Fruit fly (Drosophila melanogaster) whole organism, prepupa: ENCODE measurements around the gene CG33514.
A peak's percentile ranks its signal among the peaks of the same experiment; 100 is the strongest.

ENCODE experiments used
- Blimp-1 ChIP-seq: fragments of 200-800 bp; sonication (Bioruptor generic); optimal IDR thresholded peaks from 3 replicates; lab custom pipeline; 2017; ENCODE audit warnings: missing biosample characterization, missing genetic modification characterization, mild to moderate bottlenecking, moderate library complexity, missing genetic modification reagents
- CG10669 ChIP-seq: fragments of 200-800 bp; sonication (Bioruptor generic); optimal IDR thresholded peaks from 3 replicates; lab custom pipeline; 2018; ENCODE audit warnings: missing biosample characterization, mild to moderate bottlenecking, missing genetic modification characterization, moderate library complexity
- CG15336 ChIP-seq: fragments of 200-800 bp; sonication (Bioruptor generic); IDR thresholded peaks from 2 replicates; pipeline ENCODE4 v1.3.6; 2022; ENCODE audit warnings: missing biosample characterization, missing genetic modification characterization
- CG3032 ChIP-seq: fragments of 200-800 bp; optimal IDR thresholded peaks from 2 replicates; lab custom pipeline; 2019; ENCODE audit warnings: missing biosample characterization, mild to moderate bottlenecking, missing genetic modification characterization, moderate library complexity
- CG32006 ChIP-seq: fragments of 200-800 bp; sonication (Bioruptor generic); optimal IDR thresholded peaks from 3 replicates; lab custom pipeline; 2017; ENCODE audit warnings: missing biosample characterization, mild to moderate bottlenecking, missing genetic modification characterization
- CG3919 ChIP-seq: fragments of 200-800 bp; sonication (Bioruptor generic); optimal IDR thresholded peaks from 3 replicates; lab custom pipeline; 2016; ENCODE audit warnings: missing biosample characterization, missing genetic modification characterization
- CG6163 ChIP-seq: fragments of 200-800 bp; sonication (Bioruptor generic); IDR thresholded peaks from 3 replicates; pipeline ENCODE4 v1.3.6; 2022; ENCODE audit warnings: missing biosample characterization, missing genetic modification characterization
- CG6276 ChIP-seq: fragments of 200-800 bp; sonication (Bioruptor generic); optimal IDR thresholded peaks from 2 replicates; lab custom pipeline; 2017; ENCODE audit warnings: missing biosample characterization, mild to moderate bottlenecking, missing genetic modification characterization
- CG6792 ChIP-seq: fragments of 200-800 bp; sonication (Bioruptor generic); optimal IDR thresholded peaks from 3 replicates; lab custom pipeline; 2016; ENCODE audit warnings: missing biosample characterization, missing genetic modification characterization
- CG7368 ChIP-seq: fragments of 200-800 bp; sonication (Bioruptor generic); optimal IDR thresholded peaks from 3 replicates; lab custom pipeline; 2016; ENCODE audit warnings: missing biosample characterization, missing genetic modification characterization
- CG8632 ChIP-seq: fragments of 200-800 bp; sonication (Bioruptor generic); optimal IDR thresholded peaks from 3 replicates; lab custom pipeline; 2016; ENCODE audit warnings: missing biosample characterization, missing genetic modification characterization
- CG9139 ChIP-seq: fragments of 200-800 bp; sonication (Bioruptor generic); optimal IDR thresholded peaks from 3 replicates; lab custom pipeline; 2017; ENCODE audit warnings: missing biosample characterization, mild to moderate bottlenecking, missing genetic modification characterization
- Eip75B ChIP-seq: fragments of 200-800 bp; sonication (Bioruptor generic); optimal IDR thresholded peaks from 3 replicates; lab custom pipeline; 2016; ENCODE audit warnings: missing biosample characterization, missing genetic modification characterization
- Eip78C ChIP-seq: fragments of 200-800 bp; sonication (Bioruptor generic); peaks from one replicate; lab custom pipeline; 2016; ENCODE audit warnings: missing biosample characterization, missing genetic modification characterization
- Ets21C ChIP-seq: fragments of 200-800 bp; sonication (Bioruptor generic); optimal IDR thresholded peaks from 3 replicates; lab custom pipeline; 2016; ENCODE audit warnings: missing biosample characterization, missing genetic modification characterization
- Gug ChIP-seq: fragments of 200-800 bp; sonication (Bioruptor generic); IDR thresholded peaks from 2 replicates; pipeline ENCODE4 v1.3.6; 2022; ENCODE audit warnings: missing biosample characterization, missing genetic modification characterization
- Hr38 ChIP-seq: sonication (Bioruptor generic); optimal IDR thresholded peaks from 2 replicates; lab custom pipeline; 2016; ENCODE audit warnings: missing biosample characterization, missing genetic modification characterization
- Hr39 ChIP-seq: fragments of 200-800 bp; sonication (Bioruptor generic); optimal IDR thresholded peaks from 2 replicates; lab custom pipeline; 2016; ENCODE audit warnings: missing biosample characterization, missing genetic modification characterization
- Hr4 ChIP-seq: fragments of 200-800 bp; sonication (Bioruptor generic); optimal IDR thresholded peaks from 3 replicates; lab custom pipeline; 2016; ENCODE audit warnings: missing biosample characterization, missing genetic modification characterization
- OdsH ChIP-seq: fragments of 200-800 bp; sonication (Bioruptor generic); optimal IDR thresholded peaks from 3 replicates; lab custom pipeline; 2016; ENCODE audit warnings: missing biosample characterization, missing genetic modification characterization
- Smox ChIP-seq: fragments of 200-800 bp; sonication (Bioruptor generic); optimal IDR thresholded peaks from 3 replicates; lab custom pipeline; 2016; ENCODE audit warnings: missing biosample characterization, missing genetic modification characterization
- Sox102F ChIP-seq: fragments of 200-800 bp; sonication (Bioruptor generic); optimal IDR thresholded peaks from 2 replicates; lab custom pipeline; 2016; ENCODE audit warnings: missing biosample characterization, mild to moderate bottlenecking, missing genetic modification characterization
- Sox14 ChIP-seq: fragments of 200-800 bp; sonication (Bioruptor generic); optimal IDR thresholded peaks from 3 replicates; lab custom pipeline; 2016; ENCODE audit warnings: missing biosample characterization, missing genetic modification characterization
- achi ChIP-seq: fragments of 200-800 bp; sonication (Bioruptor generic); optimal IDR thresholded peaks from 3 replicates; lab custom pipeline; 2016; ENCODE audit warnings: missing biosample characterization, missing genetic modification characterization
- cyc ChIP-seq: fragments of 200-800 bp; sonication (Bioruptor generic); optimal IDR thresholded peaks from 3 replicates; lab custom pipeline; 2016; ENCODE audit warnings: missing biosample characterization, missing genetic modification characterization
- dac ChIP-seq: fragments of 200-800 bp; sonication (Bioruptor generic); optimal IDR thresholded peaks from 2 replicates; lab custom pipeline; 2017; ENCODE audit warnings: missing biosample characterization, mild to moderate bottlenecking, missing genetic modification characterization
- dsx ChIP-seq: fragments of 200-800 bp; optimal IDR thresholded peaks from 3 replicates; lab custom pipeline; 2019; ENCODE audit warnings: missing biosample characterization, mild to moderate bottlenecking, missing genetic modification characterization, moderate library complexity; ENCODE audit not compliant: poor library complexity, severe bottlenecking
- eg ChIP-seq: fragments of 200-800 bp; sonication (Bioruptor generic); IDR thresholded peaks from 3 replicates; pipeline ENCODE4 v1.3.6; 2022; ENCODE audit warnings: missing biosample characterization, missing genetic modification characterization
- esn ChIP-seq: fragments of 200-800 bp; sonication (Bioruptor generic); optimal IDR thresholded peaks from 2 replicates; lab custom pipeline; 2016; ENCODE audit warnings: missing biosample characterization, mild to moderate bottlenecking, missing genetic modification characterization, moderate library complexity
- fd59A ChIP-seq: fragments of 200-800 bp; sonication (Bioruptor generic); optimal IDR thresholded peaks from 2 replicates; lab custom pipeline; 2017; ENCODE audit warnings: missing biosample characterization, mild to moderate bottlenecking, missing genetic modification characterization, missing genetic modification reagents
- pdm3 ChIP-seq: fragments of 200-800 bp; sonication (Bioruptor generic); optimal IDR thresholded peaks from 3 replicates; lab custom pipeline; 2016; ENCODE audit warnings: missing biosample characterization, missing genetic modification characterization
- salr ChIP-seq, 2 experiments: fragments of 200-800 bp; sonication (Bioruptor generic); optimal IDR thresholded peaks; 3 replicates each; lab custom pipeline; 2016 to 2018; ENCODE audit warnings: missing biosample characterization in 2 of 2, missing genetic modification characterization in 2 of 2, mild to moderate bottlenecking in 1 of 2
- spab ChIP-seq: fragments of 200-800 bp; sonication (Bioruptor generic); optimal IDR thresholded peaks from 2 replicates; lab custom pipeline; 2017; ENCODE audit warnings: missing biosample characterization, mild to moderate bottlenecking, missing genetic modification characterization, missing genetic modification reagents
- ss ChIP-seq, 2 experiments: fragments of 200-800 bp; sonication (Bioruptor generic); optimal IDR thresholded peaks; 2 replicates in 1 of 2; 3 replicates in 1 of 2; lab custom pipeline; 2017 to 2018; ENCODE audit warnings: mild to moderate bottlenecking in 2 of 2, missing biosample characterization in 2 of 2, missing genetic modification characterization in 2 of 2, moderate library complexity in 1 of 2
- svp ChIP-seq: fragments of 200-800 bp; sonication (Bioruptor generic); peaks from one replicate; lab custom pipeline; 2016; ENCODE audit warnings: missing biosample characterization, missing genetic modification characterization

The CG33514 gene

DNA sequence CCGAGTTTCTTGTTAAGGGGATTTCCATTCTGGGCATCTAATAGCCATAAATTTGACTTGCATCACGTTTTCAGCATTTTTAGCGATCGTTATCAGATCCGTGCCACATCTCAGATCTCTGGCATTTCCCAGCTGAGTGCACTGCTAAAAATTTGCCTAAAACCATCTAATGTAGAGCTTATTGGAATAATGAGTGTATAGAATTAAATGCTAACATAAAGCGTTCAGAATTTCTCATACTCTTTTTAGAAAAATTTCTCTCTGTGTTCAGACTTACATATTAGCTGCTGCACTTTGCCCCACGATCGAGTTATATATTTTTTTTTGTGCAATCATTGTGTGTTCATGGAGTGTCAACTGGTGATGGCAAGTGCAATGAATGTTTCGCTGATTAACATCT, 42.5 kb downstream of the CG33514 start (continued):
- TF ChIP-seq esn (GFP tag; lab: Kevin White, UChicago) (peak; percentile 36), Gug (GFP tag; lab: Robert Waterston, UW) (peak; percentile 57; the same call in 1 of the 2 replicates), Sox102F (GFP tag; lab: Kevin White, UChicago) (no peak), OdsH (GFP tag; lab: Kevin White, UChicago) (peak; percentile 74), salr (GFP tag; optimal IDR thresholded peaks at IDR 0.05; lab: Kevin White, UChicago) (peak in 1 of 2 experiments; percentile 67), CG6163 (GFP tag; lab: Robert Waterston, UW) (peak; percentile 77), CG6276 (GFP tag; lab: Kevin White, UChicago) (peak; percentile 42), pdm3 (GFP tag; lab: Kevin White, UChicago) (peak; percentile 65), CG7368 (no peak), ss (GFP tag; optimal IDR thresholded peaks at IDR 0.05; lab: Kevin White, UChicago) (no peak), CG9139 (GFP tag; lab: Kevin White, UChicago) (no peak), Eip75B (GFP tag; lab: Kevin White, UChicago) (peak; percentile 47), cyc (GFP tag; lab: Kevin White, UChicago) (peak; percentile 1), CG10669 (GFP tag; lab: Kevin White, UChicago) (peak; percentile 25), eg (GFP tag; lab: Robert Waterston, UW) (peak; percentile 74), achi (GFP tag; lab: Kevin White, UChicago) (peak; percentile 60), Hr38 (GFP tag; lab: Kevin White, UChicago) (no peak), Hr4 (GFP tag; lab: Kevin White, UChicago) (peak; percentile 76), CG8632 (GFP tag; lab: Kevin White, UChicago) (peak; percentile 35), dsx (GFP tag; lab: Kevin White, UChicago) (peak; percentile 0), CG3032 (no peak), fd59A (GFP tag; lab: Kevin White, UChicago) (peak; percentile 22)

DNA sequence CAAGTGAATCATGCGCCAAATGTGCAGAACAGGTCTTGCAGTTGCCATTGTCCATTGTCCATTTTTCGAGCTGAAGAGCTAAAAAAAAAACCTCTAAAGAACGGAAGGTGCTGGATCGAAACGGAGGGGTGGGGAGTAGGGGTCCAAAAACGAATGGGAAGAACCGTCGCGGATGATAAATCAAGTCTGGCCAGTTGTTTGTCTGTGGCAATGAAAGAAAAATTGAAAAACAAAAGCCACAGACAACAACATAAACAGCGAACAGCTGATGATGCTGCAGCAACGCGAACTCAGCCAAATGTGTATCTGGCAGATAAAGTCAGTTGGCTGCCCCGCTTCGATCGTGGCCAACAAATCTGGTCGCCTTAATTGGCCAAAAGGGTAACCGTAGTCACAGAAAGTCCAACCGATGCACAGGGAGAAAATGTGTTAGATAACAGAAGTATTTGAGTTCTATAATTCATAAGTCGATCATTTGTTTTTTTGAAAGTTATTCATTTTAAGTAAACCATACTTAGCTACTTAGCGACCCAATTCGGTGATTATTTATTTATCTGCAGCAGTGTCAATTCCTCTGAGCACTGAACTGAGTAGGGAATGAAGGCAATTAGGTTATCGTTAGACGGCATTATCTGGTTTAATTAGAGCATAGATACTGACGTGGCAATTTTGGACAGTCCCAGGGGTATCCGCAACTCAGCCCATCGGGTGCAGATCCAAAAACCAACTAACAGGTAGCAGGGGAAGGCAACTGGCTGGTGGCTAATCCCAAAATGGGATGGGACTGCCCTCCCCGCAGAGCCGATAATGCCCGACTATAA, 43.3 kb downstream of the CG33514 start:
- TF ChIP-seq CG10669 (GFP tag; lab: Kevin White, UChicago): peak; percentile 24
- TF ChIP-seq Ets21C (GFP tag; lab: Kevin White, UChicago): no peak
- TF ChIP-seq achi (GFP tag; lab: Kevin White, UChicago): peak; percentile 34
- TF ChIP-seq CG15336 (GFP tag; lab: Robert Waterston, UW): 0 out of 2 replicates have a peak, but pooled peaks have one; percentile 14
- peak in 1 of 2 experiments; percentile 36 for TF ChIP-seq ss (GFP tag; optimal IDR thresholded peaks at IDR 0.05; lab: Kevin White, UChicago)
- no peak for TF ChIP-seq dsx (GFP tag; lab: Kevin White, UChicago)
- TF ChIP-seq Hr39 (GFP tag; lab: Kevin White, UChicago): peak; percentile 3
- TF ChIP-seq Blimp-1 (GFP tag; lab: Kevin White, UChicago): peak; percentile 22
- peak; percentile 16; the same call in 2 of the 3 replicates for TF ChIP-seq CG6163 (GFP tag; lab: Robert Waterston, UW)
- no peak for TF ChIP-seq fd59A (GFP tag; lab: Kevin White, UChicago)
- TF ChIP-seq CG32006 (GFP tag; lab: Kevin White, UChicago): peak; percentile 8
- no peak for TF ChIP-seq CG9139 (GFP tag; lab: Kevin White, UChicago)
- peak; percentile 32 for TF ChIP-seq esn (GFP tag; lab: Kevin White, UChicago)
- TF ChIP-seq spab (GFP tag; lab: Kevin White, UChicago): no peak
- TF ChIP-seq CG6792: peak; percentile 10
- no peak for TF ChIP-seq eg (GFP tag; lab: Robert Waterston, UW)
- TF ChIP-seq Sox14 (GFP tag; lab: Kevin White, UChicago): peak; percentile 10
- peak; percentile 78 for TF ChIP-seq svp
- peak; percentile 4 for TF ChIP-seq Smox
- peak; percentile 9 for TF ChIP-seq CG3919 (GFP tag; lab: Kevin White, UChicago)
- peak; percentile 81 for TF ChIP-seq Eip78C
- TF ChIP-seq dac: no peak
